Fruit fly (Drosophila melanogaster) whole organism, embryonic: ENCODE results near the gene CG43675.

ENCODE experiments used
- Bgb ChIP-seq: fragments of 200-800 bp; sonication (Bioruptor generic); IDR thresholded peaks from 2 replicates; pipeline ENCODE4 v1.3.6; 2022; ENCODE audit warnings: missing biosample characterization, missing genetic modification characterization; ENCODE audit not compliant: partially characterized antibody
- BtbVII ChIP-seq: fragments of 200-800 bp; sonication (Bioruptor generic); optimal IDR thresholded peaks from 3 replicates; lab custom pipeline; 2017; ENCODE audit warnings: missing biosample characterization, mild to moderate bottlenecking, missing genetic modification characterization
- CG10274 ChIP-seq: fragments of 200-800 bp; sonication (Bioruptor generic); optimal IDR thresholded peaks from 3 replicates; lab custom pipeline; 2017; ENCODE audit warnings: missing biosample characterization, mild to moderate bottlenecking, missing genetic modification characterization
- CG11398 ChIP-seq: fragments of 200-800 bp; sonication (Bioruptor generic); optimal IDR thresholded peaks from 2 replicates; lab custom pipeline; 2016; ENCODE audit warnings: missing biosample characterization, missing genetic modification characterization
- CG11723 ChIP-seq: fragments of 200-800 bp; sonication (Bioruptor generic); optimal IDR thresholded peaks from 2 replicates; lab custom pipeline; 2017; ENCODE audit warnings: missing biosample characterization, mild to moderate bottlenecking, missing genetic modification characterization
- CG12659 ChIP-seq: fragments of 200-800 bp; sonication (Bioruptor generic); optimal IDR thresholded peaks from 3 replicates; lab custom pipeline; 2017; ENCODE audit warnings: mild to moderate bottlenecking, missing biosample characterization, missing genetic modification reagents, missing genetic modification characterization
- CG13296 ChIP-seq: fragments of 200-800 bp; sonication (Bioruptor generic); optimal IDR thresholded peaks from 3 replicates; lab custom pipeline; 2018; ENCODE audit warnings: missing biosample characterization, mild to moderate bottlenecking, missing genetic modification characterization
- CG13894 ChIP-seq: fragments of 200-800 bp; sonication (Bioruptor generic); optimal IDR thresholded peaks from 3 replicates; lab custom pipeline; 2018; ENCODE audit warnings: missing biosample characterization, mild to moderate bottlenecking, missing genetic modification characterization, moderate library complexity
- CG14050 ChIP-seq: fragments of 200-800 bp; sonication (Bioruptor generic); IDR thresholded peaks from 3 replicates; pipeline ENCODE4 v1.3.6; 2022; ENCODE audit warnings: missing biosample characterization, missing genetic modification characterization
- CG17612 ChIP-seq: fragments of 200-800 bp; sonication (Bioruptor generic); IDR thresholded peaks from 2 replicates; pipeline ENCODE4 v1.3.6; 2022; ENCODE audit warnings: missing biosample characterization, missing genetic modification characterization
- CG1792 ChIP-seq: fragments of 200-800 bp; sonication (Bioruptor generic); optimal IDR thresholded peaks from 2 replicates; lab custom pipeline; 2016; ENCODE audit warnings: missing biosample characterization, missing genetic modification characterization
- CG2116 ChIP-seq: fragments of 200-800 bp; sonication (Bioruptor generic); optimal IDR thresholded peaks from 3 replicates; lab custom pipeline; 2018; ENCODE audit warnings: missing biosample characterization, mild to moderate bottlenecking, missing genetic modification characterization
- CG2199 ChIP-seq: fragments of 200-800 bp; sonication (Bioruptor generic); IDR thresholded peaks from 3 replicates; pipeline ENCODE4 v1.3.6; 2022; ENCODE audit warnings: missing biosample characterization, missing genetic modification characterization
- CG2678 ChIP-seq: fragments of 200-800 bp; sonication (Bioruptor generic); optimal IDR thresholded peaks from 3 replicates; lab custom pipeline; 2019; ENCODE audit warnings: missing biosample characterization, mild to moderate bottlenecking, missing genetic modification characterization, moderate library complexity
- CG3065 ChIP-seq: fragments of 200-800 bp; sonication (Bioruptor generic); optimal IDR thresholded peaks from 2 replicates; lab custom pipeline; 2016; ENCODE audit warnings: missing biosample characterization, missing genetic modification characterization
- CG33557 ChIP-seq: fragments of 200-800 bp; sonication (Bioruptor generic); optimal IDR thresholded peaks from 2 replicates; lab custom pipeline; 2019; ENCODE audit warnings: missing biosample characterization, mild to moderate bottlenecking, missing genetic modification characterization, moderate library complexity
- CG4282 ChIP-seq: fragments of 200-800 bp; sonication (Bioruptor generic); optimal IDR thresholded peaks from 2 replicates; lab custom pipeline; 2016; ENCODE audit warnings: missing biosample characterization, missing genetic modification characterization
- CG4360 ChIP-seq: fragments of 200-800 bp; sonication (Bioruptor generic); IDR thresholded peaks from 2 replicates; pipeline ENCODE4 v1.3.6; 2022; ENCODE audit warnings: missing biosample characterization, missing genetic modification characterization
- CG6765 ChIP-seq: fragments of 200-800 bp; sonication (Bioruptor generic); optimal IDR thresholded peaks from 3 replicates; lab custom pipeline; 2017; ENCODE audit warnings: missing biosample characterization, mild to moderate bottlenecking, missing genetic modification characterization
- CG8765 ChIP-seq: fragments of 200-800 bp; sonication (Bioruptor generic); IDR thresholded peaks from 2 replicates; pipeline ENCODE4 v1.3.6; 2022; ENCODE audit warnings: missing biosample characterization, missing genetic modification characterization
- CG9817 ChIP-seq: fragments of 200-800 bp; sonication (Bioruptor generic); optimal IDR thresholded peaks from 2 replicates; lab custom pipeline; 2018; ENCODE audit warnings: missing biosample characterization, mild to moderate bottlenecking, missing genetic modification characterization, moderate library complexity
- Dref ChIP-seq: fragments of 200-800 bp; sonication (Bioruptor generic); IDR thresholded peaks from 2 replicates; pipeline ENCODE4 v1.3.6; 2022; ENCODE audit warnings: missing biosample characterization, missing genetic modification characterization
- Eip74EF ChIP-seq, 2 experiments: fragments of 200-800 bp in 1 of 2; fragments of >200 bp in 1 of 2; sonication (Bioruptor generic) in 1 of 2; optimal IDR thresholded peaks; 2 replicates each; lab custom pipeline; 2017 to 2019; ENCODE audit warnings: missing biosample characterization in 2 of 2, missing genetic modification characterization in 2 of 2, mild to moderate bottlenecking in 1 of 2, moderate library complexity in 1 of 2
- Hr51 ChIP-seq, 2 experiments: fragments of 200-800 bp; sonication (Bioruptor generic); optimal IDR thresholded peaks; 2 replicates in 1 of 2; 3 replicates in 1 of 2; lab custom pipeline; 2016 to 2018; ENCODE audit warnings: missing biosample characterization in 2 of 2, missing genetic modification characterization in 2 of 2, mild to moderate bottlenecking in 1 of 2, moderate library complexity in 1 of 2
- Med ChIP-seq: fragments of 200-800 bp; sonication (Bioruptor generic); peaks from one replicate; lab custom pipeline; 2016; ENCODE audit warnings: missing biosample characterization, missing genetic modification characterization, mild to moderate bottlenecking, inconsistent platforms, moderate library complexity
- Neu2 ChIP-seq: fragments of 200-800 bp; sonication (Bioruptor generic); optimal IDR thresholded peaks from 3 replicates; lab custom pipeline; 2016; ENCODE audit warnings: missing biosample characterization, missing genetic modification characterization, borderline replicate concordance
- Ptx1 ChIP-seq: fragments of 200-800 bp; sonication (Bioruptor generic); IDR thresholded peaks from 2 replicates; pipeline ENCODE4 v1.3.6; 2022; ENCODE audit warnings: missing biosample characterization, missing genetic modification characterization
- Trl ChIP-seq, 3 experiments: fragments of >200 bp in 2 of 3; fragments of 200-800 bp in 1 of 3; sonication (Bioruptor generic) in 1 of 3; optimal IDR thresholded peaks; 2 replicates in 1 of 3; 3 replicates in 2 of 3; lab custom pipeline; 2016 to 2017; ENCODE audit warnings: missing biosample characterization in 1 of 3, missing genetic modification characterization in 1 of 3
- abd-A ChIP-seq: fragments of 200-800 bp; sonication (Bioruptor generic); optimal IDR thresholded peaks from 3 replicates; lab custom pipeline; 2019; ENCODE audit warnings: missing biosample characterization, mild to moderate bottlenecking, missing genetic modification characterization, moderate library complexity
- chinmo ChIP-seq: fragments of 200-800 bp; sonication (Bioruptor generic); IDR thresholded peaks from 4 replicates; pipeline ENCODE4 v1.3.6; 2022; ENCODE audit warnings: missing biosample characterization, missing genetic modification characterization; ENCODE audit not compliant: partially characterized antibody
- dmrt11E ChIP-seq: fragments of 200-800 bp; sonication (Bioruptor generic); optimal IDR thresholded peaks from 3 replicates; lab custom pipeline; 2018; ENCODE audit warnings: missing biosample characterization, mild to moderate bottlenecking, missing genetic modification characterization, moderate library complexity
- ham ChIP-seq: fragments of 200-800 bp; sonication (Bioruptor generic); IDR thresholded peaks from 2 replicates; pipeline ENCODE4 v1.3.6; 2022; ENCODE audit warnings: missing biosample characterization, missing genetic modification characterization
- kni ChIP-seq: fragments of 200-800 bp; sonication (Bioruptor generic); optimal IDR thresholded peaks from 3 replicates; lab custom pipeline; 2017; ENCODE audit warnings: mild to moderate bottlenecking, missing biosample characterization, missing genetic modification reagents, missing genetic modification characterization
- mld ChIP-seq: fragments of 200-800 bp; sonication (Bioruptor generic); IDR thresholded peaks from 3 replicates; pipeline ENCODE4 v1.3.6; 2022; ENCODE audit warnings: missing biosample characterization, missing genetic modification characterization; ENCODE audit not compliant: partially characterized antibody
- nom ChIP-seq: fragments of 200-800 bp; sonication (Bioruptor generic); optimal IDR thresholded peaks from 2 replicates; lab custom pipeline; 2017; ENCODE audit warnings: missing biosample characterization, missing genetic modification characterization, mild to moderate bottlenecking, moderate library complexity, missing genetic modification reagents
- odd ChIP-seq: fragments of 200-800 bp; sonication (Bioruptor generic); optimal IDR thresholded peaks from 2 replicates; lab custom pipeline; 2017; ENCODE audit warnings: missing biosample characterization, mild to moderate bottlenecking, missing genetic modification characterization
- otp ChIP-seq: fragments of 200-800 bp; sonication (Bioruptor generic); IDR thresholded peaks from 3 replicates; pipeline ENCODE4, ENCODE4 v1.3.6; 2022; ENCODE audit warnings: missing biosample characterization, missing genetic modification characterization
- pho ChIP-seq: fragments of 200-800 bp; sonication (Bioruptor generic); optimal IDR thresholded peaks from 2 replicates; lab custom pipeline; 2016; ENCODE audit warnings: missing biosample characterization, missing genetic modification characterization
- phol ChIP-seq: fragments of 200-800 bp; sonication (Bioruptor generic); optimal IDR thresholded peaks from 3 replicates; lab custom pipeline; 2018; ENCODE audit warnings: missing biosample characterization, mild to moderate bottlenecking, missing genetic modification characterization, moderate library complexity
- ranshi ChIP-seq: fragments of 200-800 bp; sonication (Bioruptor generic); IDR thresholded peaks from 2 replicates; pipeline ENCODE4 v1.3.6; 2022; ENCODE audit warnings: missing biosample characterization, missing genetic modification characterization
- sd ChIP-seq: fragments of 200-800 bp; sonication (Bioruptor generic); optimal IDR thresholded peaks from 3 replicates; lab custom pipeline; 2018; ENCODE audit warnings: missing biosample characterization, mild to moderate bottlenecking, missing genetic modification characterization, moderate library complexity
- sens ChIP-seq: fragments of 200-800 bp; sonication (Bioruptor generic); peaks from one replicate; lab custom pipeline; 2016; ENCODE audit warnings: missing biosample characterization, missing genetic modification characterization
- sob ChIP-seq: fragments of 200-800 bp; sonication (Bioruptor generic); IDR thresholded peaks from 2 replicates; pipeline ENCODE4 v1.3.6; 2022; ENCODE audit warnings: missing biosample characterization, missing genetic modification characterization
- tap ChIP-seq: fragments of 200-800 bp; optimal IDR thresholded peaks from 3 replicates; lab custom pipeline; 2019; ENCODE audit warnings: missing biosample characterization, mild to moderate bottlenecking, missing genetic modification characterization, moderate library complexity
- tna ChIP-seq: fragments of 200-800 bp; sonication (Bioruptor generic); IDR thresholded peaks from 2 replicates; pipeline ENCODE4 v1.3.6; 2022; ENCODE audit warnings: missing biosample characterization, missing genetic modification characterization; ENCODE audit not compliant: partially characterized antibody
- z ChIP-seq: fragments of 200-800 bp; sonication (Bioruptor generic); IDR thresholded peaks from 3 replicates; pipeline ENCODE4 v1.3.6; 2022; ENCODE audit warnings: missing biosample characterization, missing genetic modification characterization

Gene CG43675

DNA sequence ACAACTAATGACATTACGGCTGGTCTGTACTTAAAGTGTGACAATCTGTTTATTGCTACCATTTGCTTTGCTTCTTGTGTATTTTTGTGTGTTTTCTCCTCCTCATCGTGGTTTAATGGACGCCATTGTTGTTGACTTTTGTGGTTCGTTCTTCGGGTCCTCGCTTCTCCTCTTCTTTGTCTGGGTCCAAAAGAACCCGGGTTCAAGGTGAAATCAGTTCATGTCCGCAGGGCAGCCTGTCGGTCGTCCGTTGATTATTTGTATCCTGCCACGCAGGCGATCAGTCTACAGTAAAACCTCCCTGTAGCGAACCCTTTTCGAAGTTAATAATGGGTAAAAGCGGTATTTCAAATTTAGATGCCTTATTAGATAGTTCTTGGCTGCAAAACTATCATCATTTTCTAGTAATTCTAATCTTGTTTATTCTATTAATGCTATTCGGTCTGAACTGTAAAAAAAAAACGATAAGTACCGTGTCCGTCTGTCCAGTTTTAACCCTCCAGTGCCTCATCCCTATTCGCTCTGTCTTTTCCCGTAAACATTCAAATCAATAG lies 6.0 kb upstream of the CG43675 start (continued):
- TF ChIP-seq tna (GFP tag; lab: Robert Waterston, UW) = no peak
- no peak for TF ChIP-seq CG12659 (GFP tag; lab: Kevin White, UChicago)
- TF ChIP-seq dmrt11E = peak; percentile 24
- TF ChIP-seq CG2199 (GFP tag; lab: Robert Waterston, UW) = peak; percentile 74; the same call in 1 of the 3 replicates
- TF ChIP-seq Dref = no peak

DNA sequence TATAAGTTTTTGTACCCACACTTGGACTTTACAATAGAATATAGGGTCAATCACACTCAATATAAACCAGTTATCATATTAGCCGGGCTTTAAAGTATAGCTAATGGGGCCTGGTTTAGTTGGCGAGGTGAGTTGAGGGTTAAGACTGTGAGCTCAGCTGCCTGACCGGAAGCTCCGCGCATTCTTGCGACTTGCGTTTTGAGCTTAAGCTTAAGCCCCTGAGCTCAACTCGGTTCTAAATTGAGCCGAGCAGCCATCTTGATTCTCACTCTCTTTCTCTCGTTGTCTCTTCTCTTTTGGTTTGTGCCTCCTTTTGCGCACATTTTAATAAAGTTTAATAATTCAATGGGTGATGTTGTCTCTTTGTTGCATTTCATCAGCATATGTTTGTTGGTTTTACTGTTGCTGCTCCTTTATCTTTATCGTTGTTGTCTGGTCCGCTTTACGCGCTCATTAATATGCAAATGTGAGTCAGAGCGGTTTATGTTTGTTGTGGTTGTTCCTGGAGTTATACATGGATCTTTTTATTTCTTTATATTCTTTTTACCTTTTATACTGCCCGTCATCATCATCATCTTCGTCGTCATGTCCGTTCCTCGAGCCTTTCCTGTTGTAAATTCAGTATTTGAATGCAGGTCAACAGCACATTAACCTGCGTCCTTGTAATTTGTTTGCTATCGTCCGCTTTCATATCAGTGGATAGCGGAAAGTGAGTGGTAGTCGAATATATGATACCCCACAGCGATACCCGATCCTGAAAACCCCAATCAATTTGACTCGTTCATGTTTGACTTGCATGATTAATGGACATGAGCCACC lies 4.5 kb upstream of the CG43675 start:
- TF ChIP-seq Bgb (GFP tag; lab: Robert Waterston, UW) (no peak), sd (tag; lab: Kevin White, UChicago) (peak; percentile 82), CG13296 (GFP tag; lab: Kevin White, UChicago) (no peak), sens (GFP tag; lab: Kevin White, UChicago) (peak; percentile 77), CG1792 (GFP tag; lab: Kevin White, UChicago) (no peak), otp (GFP tag; lab: Robert Waterston, UW) (no peak), Neu2 (GFP tag; lab: Kevin White, UChicago) (no peak), Med (peak; percentile 59), CG17612 (GFP tag; lab: Robert Waterston, UW) (no peak), CG6765 (GFP tag; lab: Kevin White, UChicago) (no peak), CG3065 (GFP tag; lab: Kevin White, UChicago) (no peak), nom (GFP tag; lab: Kevin White, UChicago) (peak; percentile 47), CG11398 (no peak), Eip74EF (GFP tag; optimal IDR thresholded peaks at IDR 0.05; lab: Kevin White, UChicago) (peak in 1 of 2 experiments; percentile 35), odd (GFP tag; lab: Kevin White, UChicago) (no peak), CG11723 (GFP tag; lab: Kevin White, UChicago) (no peak), chinmo (GFP tag; lab: Robert Waterston, UW) (peak; percentile 84; the same call in 2 of the 4 replicates), CG4360 (GFP tag; lab: Robert Waterston, UW) (no peak), kni (GFP tag; lab: Kevin White, UChicago) (peak; percentile 52), ham (no peak), ranshi (GFP tag; lab: Robert Waterston, UW) (no peak), CG33557 (no peak), BtbVII (GFP tag; lab: Kevin White, UChicago) (no peak), Trl (optimal IDR thresholded peaks at IDR 0.05; lab: Kevin White, UChicago) (peak; percentile 24 to 44), Trl (GFP tag; optimal IDR thresholded peaks at IDR 0.05; lab: Kevin White, UChicago) (no peak), abd-A (tag; lab: Kevin White, UChicago) (peak; percentile 59), Hr51 (GFP tag; optimal IDR thresholded peaks at IDR 0.05; lab: Kevin White, UChicago) (no peak), CG8765 (no peak), tap (no peak), CG2116 (no peak), CG9817 (no peak), CG2678 (tag; lab: Kevin White, UChicago) (no peak), CG13894 (tag; lab: Kevin White, UChicago) (peak; percentile 11), sob (GFP tag; lab: Robert Waterston, UW) (no peak), z (GFP tag; lab: Robert Waterston, UW) (peak; percentile 84), CG14050 (GFP tag; lab: Robert Waterston, UW) (no peak), phol (tag; lab: Kevin White, UChicago) (peak; percentile 58), pho (GFP tag; lab: Kevin White, UChicago) (no peak), CG10274 (GFP tag; lab: Kevin White, UChicago) (no peak), mld (GFP tag; lab: Robert Waterston, UW) (no peak), Ptx1 (no peak), CG4282 (GFP tag; lab: Kevin White, UChicago) (no peak)
